Worm (Caenorhabditis elegans) whole organism, L3 larva: ENCODE measurements around the gene cec-1.

Experiments
- ama-1 ChIP-seq: fragments of 150-350 bp; optimal IDR thresholded peaks from 2 replicates; lab custom pipeline; 2018
- ceh-16 ChIP-seq: sonication (generic microtip); optimal IDR thresholded peaks from 2 replicates; lab custom pipeline; 2017; ENCODE audit warnings: missing biosample characterization, missing genetic modification characterization
- ceh-28 ChIP-seq: fragments of 150-350 bp; optimal IDR thresholded peaks from 2 replicates; lab custom pipeline; 2014; ENCODE audit warnings: missing biosample characterization, missing genetic modification reagents, missing genetic modification characterization
- ceh-9 ChIP-seq: sonication (generic microtip); optimal IDR thresholded peaks from 2 replicates; lab custom pipeline; 2018; ENCODE audit warnings: missing biosample characterization, missing genetic modification characterization
- daf-12 ChIP-seq: fragments of 150-350 bp; optimal IDR thresholded peaks from 2 replicates; lab custom pipeline; 2014; ENCODE audit warnings: missing biosample characterization, missing genetic modification reagents, missing genetic modification characterization
- egl-5 ChIP-seq: fragments of 150-350 bp; optimal IDR thresholded peaks from 2 replicates; lab custom pipeline; 2017; ENCODE audit warnings: missing biosample characterization, missing genetic modification reagents, missing genetic modification characterization, inconsistent platforms
- elt-2 ChIP-seq: sonication (generic microtip); optimal IDR thresholded peaks from 2 replicates; lab custom pipeline; 2016; ENCODE audit warnings: missing genetic modification reagents, mild to moderate bottlenecking, missing genetic modification characterization, missing compliant biosample characterization
- eor-1 ChIP-seq, 2 experiments: fragments of 150-350 bp; optimal IDR thresholded peaks; 2 replicates each; lab custom pipeline; 2014 to 2018; ENCODE audit warnings: missing biosample characterization in 2 of 2, missing genetic modification characterization in 2 of 2
- fkh-10 ChIP-seq: sonication (generic microtip); optimal IDR thresholded peaks from 2 replicates; lab custom pipeline; 2017; ENCODE audit warnings: missing biosample characterization, missing genetic modification reagents, missing genetic modification characterization
- fos-1 ChIP-seq: fragments of 150-350 bp; optimal IDR thresholded peaks from 2 replicates; lab custom pipeline; 2014; ENCODE audit warnings: missing biosample characterization, missing genetic modification characterization
- hmg-11 ChIP-seq: sonication (generic microtip); optimal IDR thresholded peaks from 2 replicates; lab custom pipeline; 2016; ENCODE audit warnings: missing genetic modification characterization, missing compliant biosample characterization
- lin-15B ChIP-seq: fragments of 150-350 bp; optimal IDR thresholded peaks from 2 replicates; lab custom pipeline; 2014; ENCODE audit warnings: missing biosample characterization, missing genetic modification characterization
- lin-39 ChIP-seq: fragments of 150-350 bp; optimal IDR thresholded peaks from 2 replicates; lab custom pipeline; 2018; ENCODE audit warnings: missing biosample characterization, missing genetic modification reagents, missing genetic modification characterization
- lsy-12 ChIP-seq: sonication (generic microtip); optimal IDR thresholded peaks from 2 replicates; lab custom pipeline; 2016; ENCODE audit warnings: mild to moderate bottlenecking, missing genetic modification characterization, missing compliant biosample characterization
- mdl-1 ChIP-seq: fragments of 150-350 bp; optimal IDR thresholded peaks from 2 replicates; lab custom pipeline; 2014; ENCODE audit warnings: missing biosample characterization, missing genetic modification characterization
- nfya-1 ChIP-seq: sonication (generic microtip); optimal IDR thresholded peaks from 2 replicates; lab custom pipeline; 2017; ENCODE audit warnings: missing genetic modification characterization, mild to moderate bottlenecking, missing compliant biosample characterization, antibody characterized with exemption, moderate library complexity; ENCODE audit not compliant: insufficient read depth
- nhr-23 ChIP-seq: fragments of 150-350 bp; optimal IDR thresholded peaks from 2 replicates; lab custom pipeline; 2014; ENCODE audit warnings: missing biosample characterization, missing genetic modification reagents, missing genetic modification characterization
- nhr-25 ChIP-seq: sonication (generic microtip); optimal IDR thresholded peaks from 2 replicates; lab custom pipeline; 2017; ENCODE audit warnings: missing biosample characterization, missing genetic modification characterization
- nhr-43 ChIP-seq: sonication (generic microtip); optimal IDR thresholded peaks from 2 replicates; lab custom pipeline; 2016; ENCODE audit warnings: mild to moderate bottlenecking, missing genetic modification characterization, missing compliant biosample characterization; ENCODE audit not compliant: poor library complexity, severe bottlenecking
- pha-4 ChIP-seq: fragments of 150-350 bp; optimal IDR thresholded peaks from 2 replicates; lab custom pipeline; 2014; ENCODE audit warnings: missing biosample characterization, missing genetic modification reagents, missing genetic modification characterization
- pqm-1 ChIP-seq: fragments of 150-350 bp; optimal IDR thresholded peaks from 2 replicates; lab custom pipeline; 2017; ENCODE audit warnings: missing biosample characterization, missing genetic modification characterization, inconsistent platforms
- sea-2 ChIP-seq: fragments of 150-350 bp; sonication (generic microtip); optimal IDR thresholded peaks from 4 replicates; lab custom pipeline; 2014; ENCODE audit warnings: missing biosample characterization, missing genetic modification reagents, missing genetic modification characterization
- snpc-4 ChIP-seq: fragments of 150-350 bp; optimal IDR thresholded peaks from 2 replicates; lab custom pipeline; 2014; ENCODE audit warnings: missing biosample characterization, missing genetic modification characterization
- tbx-2 ChIP-seq: sonication (generic microtip); optimal IDR thresholded peaks from 2 replicates; lab custom pipeline; 2016; ENCODE audit warnings: mild to moderate bottlenecking, missing genetic modification characterization, missing compliant biosample characterization
- unc-39 ChIP-seq: sonication (generic microtip); optimal IDR thresholded peaks from 4 replicates; lab custom pipeline; 2017; ENCODE audit warnings: missing biosample characterization, missing genetic modification characterization
- unc-62 ChIP-seq: fragments of 150-350 bp; sonication (generic microtip); optimal IDR thresholded peaks from 4 replicates; lab custom pipeline; 2014; ENCODE audit warnings: missing biosample characterization, missing genetic modification reagents, missing genetic modification characterization
- zag-1 ChIP-seq: fragments of 150-350 bp; optimal IDR thresholded peaks from 2 replicates; lab custom pipeline; 2014; ENCODE audit warnings: missing biosample characterization, missing genetic modification characterization
- ztf-11 ChIP-seq: fragments of 150-350 bp; optimal IDR thresholded peaks from 2 replicates; lab custom pipeline; 2014; ENCODE audit warnings: missing biosample characterization, missing genetic modification characterization
- ztf-4 ChIP-seq: fragments of 150-350 bp; optimal IDR thresholded peaks from 2 replicates; lab custom pipeline; 2014; ENCODE audit warnings: missing biosample characterization, missing genetic modification characterization

The cec-1 gene

DNA sequence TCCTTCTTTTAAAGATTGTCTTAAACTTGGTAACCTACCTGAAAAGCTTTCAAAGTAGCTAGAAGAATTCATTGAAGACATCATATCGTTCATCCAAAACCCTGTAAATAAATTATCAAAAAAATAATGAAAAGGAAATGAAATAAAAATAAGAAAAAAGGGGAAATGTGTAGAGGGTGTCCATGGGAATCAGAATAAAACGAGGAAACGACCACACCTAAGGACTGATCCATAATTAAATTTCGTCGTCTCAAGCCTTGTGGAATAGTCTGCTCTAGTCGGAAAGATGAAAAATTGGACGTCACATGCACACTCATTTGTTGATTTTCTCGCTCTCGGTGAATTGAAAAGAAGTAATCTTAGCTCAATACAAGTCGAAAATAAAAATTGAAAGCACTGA lies 8.9 kb downstream of the cec-1 start, which contains the start of gene ZK1236.9:
Gene ZK1236.9 (minus strand): TSS at position 101 of the 400 bp plus-strand sequence.
- TF ChIP-seq tbx-2 (tag; lab: Kevin White, UChicago) (no peak), ceh-16 (tag; lab: Kevin White, UChicago) (no peak), pqm-1 (tag; lab: Kevin White, UChicago) (no peak), zag-1 (no peak), ztf-11 (tag; lab: Kevin White, UChicago) (no peak), mdl-1 (tag; lab: Kevin White, UChicago) (no peak)

DNA sequence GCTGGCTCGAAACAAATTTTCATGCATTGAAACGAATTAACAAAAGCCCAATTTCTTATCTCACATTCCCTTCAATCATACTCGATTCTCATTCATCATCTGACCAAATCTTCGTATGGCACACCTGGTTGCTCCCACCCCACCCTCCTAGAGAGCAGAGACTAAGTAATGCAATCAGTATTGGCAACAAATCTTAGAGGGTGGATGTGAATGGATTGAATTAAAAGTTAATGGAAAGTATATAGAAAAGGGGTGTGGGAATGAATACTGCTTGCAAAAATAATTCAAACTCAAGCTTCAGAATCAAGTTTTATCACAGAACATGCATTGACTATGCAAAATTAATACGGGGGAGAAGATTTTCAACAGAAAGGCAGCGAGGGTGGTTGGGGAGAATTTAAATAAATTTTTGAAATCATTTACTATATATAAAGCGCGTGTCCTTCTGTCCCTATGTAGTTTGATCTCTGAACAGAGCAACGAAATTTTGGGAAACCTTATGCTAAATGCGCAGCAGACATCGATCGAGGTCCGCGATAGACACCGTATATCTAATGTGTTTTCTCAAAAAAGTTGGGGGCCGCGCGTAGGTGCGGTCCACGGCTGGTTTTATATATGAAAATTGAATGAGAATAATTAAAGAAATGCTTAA lies 11.8 kb downstream of the cec-1 start:
- TF ChIP-seq ama-1 (lab: Kevin White, UChicago) = peak; percentile 45
- TF ChIP-seq ceh-9 (tag; lab: Kevin White, UChicago) = no peak

DNA sequence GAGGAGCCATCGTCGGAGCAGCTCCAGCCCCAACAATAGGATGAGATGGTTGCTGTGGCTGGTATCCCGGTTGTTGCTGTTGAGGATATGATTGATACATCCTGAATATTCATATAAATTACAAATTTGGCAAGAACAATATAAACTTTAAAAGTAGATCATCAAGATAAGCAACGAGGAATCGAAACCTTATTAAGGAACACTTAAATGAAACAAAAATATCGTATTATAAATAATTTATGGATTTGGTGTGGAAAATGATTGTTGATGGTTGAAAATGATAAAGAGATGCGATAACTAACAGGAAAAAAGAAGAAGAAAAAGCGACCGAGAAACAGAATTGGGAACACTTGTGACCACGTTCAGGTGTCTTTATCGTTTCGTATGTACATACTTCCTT lies 13.2 kb downstream of the cec-1 start, which contains the start of gene pqn-96:
Gene pqn-96 (minus strand): TSS at position 101 of the 400 bp plus-strand sequence.
- TF ChIP-seq daf-12 (tag; lab: Kevin White, UChicago) = no peak

DNA sequence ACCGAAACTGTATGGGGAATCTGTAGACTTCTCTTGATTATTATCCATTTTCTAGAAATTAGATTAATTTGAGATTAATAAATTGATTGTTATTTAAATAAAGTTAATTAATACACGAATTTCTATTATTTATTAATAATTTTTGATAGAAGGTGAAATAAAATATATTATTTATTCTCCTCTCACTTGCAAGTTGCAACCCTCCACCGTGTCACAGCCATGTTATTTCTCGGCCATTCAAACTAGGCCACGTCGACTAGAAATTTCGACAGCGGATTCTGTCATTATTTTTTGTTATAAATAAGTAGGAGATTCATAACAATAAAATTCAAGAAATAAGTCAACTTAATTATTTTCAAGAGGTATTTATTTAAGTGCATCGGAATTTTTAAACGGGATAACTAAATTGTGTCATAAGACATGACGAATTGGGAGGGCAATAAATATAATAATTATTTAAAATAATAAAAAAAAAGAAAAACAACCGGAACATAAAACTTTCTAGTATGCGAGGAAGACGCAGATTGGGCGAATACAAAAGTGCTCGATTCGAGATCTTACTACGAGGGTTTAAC lies 17.5 kb downstream of the cec-1 start, which contains the start of gene ufbp-1:
Gene ufbp-1 (minus strand): TSS at position 51 of the 575 bp plus-strand sequence.
- TF ChIP-seq lsy-12 (tag; lab: Kevin White, UChicago) = peak; percentile 67
- TF ChIP-seq hmg-11 = peak; percentile 20
- peak in 1 of 2 experiments; percentile 71 for TF ChIP-seq eor-1 (tag; optimal IDR thresholded peaks at IDR 0.05; lab: Kevin White, UChicago)
- TF ChIP-seq elt-2 (tag; lab: Kevin White, UChicago) = peak; percentile 69
- TF ChIP-seq lin-15B (tag; lab: Kevin White, UChicago) = peak; percentile 53
- peak; percentile 94 for TF ChIP-seq nfya-1
- no peak for TF ChIP-seq unc-62
- TF ChIP-seq ztf-4 (tag; lab: Kevin White, UChicago) = peak; percentile 95
- TF ChIP-seq nhr-25 (tag; lab: Kevin White, UChicago) = peak; percentile 73
- peak; percentile 81 for TF ChIP-seq tbx-2 (tag; lab: Kevin White, UChicago)
- TF ChIP-seq nhr-23 (tag; lab: Kevin White, UChicago) = peak; percentile 31
- peak; percentile 33 for TF ChIP-seq snpc-4 (tag; lab: Kevin White, UChicago)
- TF ChIP-seq fos-1 (tag; lab: Kevin White, UChicago) = peak; percentile 9
- TF ChIP-seq ama-1 (lab: Kevin White, UChicago) = peak; percentile 99
- TF ChIP-seq lin-39 = peak; percentile 11
- peak; percentile 66 for TF ChIP-seq ceh-16 (tag; lab: Kevin White, UChicago)
- TF ChIP-seq pha-4 = peak; percentile 93
- TF ChIP-seq nhr-43 (tag; lab: Kevin White, UChicago) = peak; percentile 52
- TF ChIP-seq pqm-1 (tag; lab: Kevin White, UChicago) = no peak
- TF ChIP-seq egl-5 (tag; lab: Kevin White, UChicago) = no peak
- no peak for TF ChIP-seq fkh-10
- no peak for TF ChIP-seq unc-39 (tag; lab: Kevin White, UChicago)

DNA sequence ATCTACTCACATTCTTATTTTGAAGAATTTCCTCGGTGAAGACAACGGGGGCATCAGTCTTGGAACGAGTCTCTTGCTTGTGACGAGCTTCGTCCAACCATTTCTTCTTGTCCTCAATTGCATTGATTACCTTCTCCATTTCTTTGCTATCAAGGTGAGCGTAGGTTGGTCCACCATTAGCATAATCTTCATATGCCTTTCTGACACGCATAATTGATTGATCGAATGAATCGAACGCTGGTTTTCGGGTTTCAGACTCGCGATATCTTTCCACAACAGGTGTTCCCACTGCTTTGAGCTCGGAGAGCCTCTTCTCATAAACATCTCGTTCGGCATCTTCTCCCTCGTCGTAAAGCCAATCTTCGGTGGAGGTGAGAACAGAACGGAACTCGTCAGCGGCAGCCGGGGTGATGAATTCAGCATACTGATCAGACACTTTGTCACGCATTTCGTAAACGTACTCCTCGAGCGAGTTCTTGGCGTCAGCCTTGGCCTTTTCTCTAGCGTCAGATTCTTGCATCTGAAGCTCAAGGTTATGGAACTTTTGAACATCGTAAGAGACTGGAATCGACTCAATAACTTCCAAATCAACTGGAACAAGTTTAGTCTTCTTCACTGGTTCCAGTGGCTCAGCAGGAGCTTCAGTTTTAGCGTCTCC lies 18.4 kb downstream of the cec-1 start:
- TF ChIP-seq pqm-1 (tag; lab: Kevin White, UChicago) = no peak
- no peak for TF ChIP-seq ceh-28 (tag; lab: Kevin White, UChicago)
- peak; percentile 27 for TF ChIP-seq ama-1 (lab: Kevin White, UChicago)
- no peak for TF ChIP-seq pha-4

DNA sequence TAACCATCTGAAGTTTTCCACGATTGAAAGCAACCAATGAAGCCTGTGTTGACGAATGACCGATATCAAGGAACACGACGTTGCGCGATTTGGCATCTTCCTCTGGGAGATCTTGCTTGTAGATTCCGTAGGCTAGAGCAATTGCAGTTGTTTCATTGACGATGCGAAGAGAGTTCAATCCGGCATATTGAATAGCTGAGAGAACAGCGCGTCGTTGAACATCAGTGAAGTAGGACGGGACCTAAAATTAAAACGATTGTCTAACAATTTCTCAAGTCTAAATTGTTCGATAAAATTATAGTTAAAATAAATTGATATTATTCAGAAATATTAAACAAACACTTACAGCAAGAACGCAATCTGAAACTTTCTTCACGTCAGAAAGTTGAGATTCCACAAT lies 19.9 kb downstream of the cec-1 start:
- TF ChIP-seq pha-4 = peak; percentile 16
- no peak for TF ChIP-seq ztf-11 (tag; lab: Kevin White, UChicago)
- no peak for TF ChIP-seq sea-2 (GFP tag; lab: Kevin White, UChicago)
- no peak for TF ChIP-seq nhr-25 (tag; lab: Kevin White, UChicago)
- peak; percentile 81 for TF ChIP-seq ama-1 (lab: Kevin White, UChicago)
